Fruit fly (Drosophila melanogaster): ENCODE data around the gene CG42656.

Gene CG42656

dm6 chr3R:7502276-7502675, 9.2 kb upstream of the CG42656 start, which contains the start of gene Mics1:
Gene Mics1, minus strand, starts transcription at chr3R:7502376.
- TF ChIP-seq svp (GFP tag) = peak; percentile 11
- no peak for TF ChIP-seq net (GFP tag; optimal IDR thresholded peaks at IDR 0.05)
- no peak for TF ChIP-seq CG6808 (GFP tag; optimal IDR thresholded peaks at IDR 0.05)
- no peak for TF ChIP-seq vri (GFP tag; optimal IDR thresholded peaks at IDR 0.05)

DNA sequence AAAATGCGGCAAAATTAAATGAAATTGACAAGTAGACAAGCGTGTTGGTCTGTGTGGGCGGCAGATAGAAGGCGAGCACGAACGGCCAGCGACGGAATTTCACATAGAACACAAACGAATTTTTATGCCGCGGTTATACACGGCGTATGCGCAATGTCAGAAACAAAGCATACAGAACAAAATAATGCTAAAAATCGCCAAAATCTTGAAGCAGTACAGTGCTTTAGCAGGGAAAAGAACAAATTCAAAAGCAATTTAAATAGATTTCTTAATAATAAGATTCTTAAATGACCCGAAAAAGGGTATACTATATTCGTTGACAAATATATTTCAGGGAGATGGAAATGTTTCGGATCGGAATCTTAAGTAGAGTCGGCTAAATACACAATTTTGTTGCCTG, 7.4 kb upstream of the CG42656 start:
- no peak for TF ChIP-seq topi (GFP tag; optimal IDR thresholded peaks at IDR 0.05)
- TF ChIP-seq Eip93F (GFP tag; optimal IDR thresholded peaks at IDR 0.05) = no peak
- TF ChIP-seq Hr38 (GFP tag; optimal IDR thresholded peaks at IDR 0.05) = no peak
- TF ChIP-seq achi (GFP tag; optimal IDR thresholded peaks at IDR 0.05) = no peak
- no peak for TF ChIP-seq CG4318 (GFP tag; optimal IDR thresholded peaks at IDR 0.05)
- no peak for TF ChIP-seq Met (GFP tag; optimal IDR thresholded peaks at IDR 0.05)
- TF ChIP-seq ss (GFP tag; optimal IDR thresholded peaks at IDR 0.05) = no peak
- TF ChIP-seq Hr39 (GFP tag; optimal IDR thresholded peaks at IDR 0.05) = peak; percentile 10

DNA sequence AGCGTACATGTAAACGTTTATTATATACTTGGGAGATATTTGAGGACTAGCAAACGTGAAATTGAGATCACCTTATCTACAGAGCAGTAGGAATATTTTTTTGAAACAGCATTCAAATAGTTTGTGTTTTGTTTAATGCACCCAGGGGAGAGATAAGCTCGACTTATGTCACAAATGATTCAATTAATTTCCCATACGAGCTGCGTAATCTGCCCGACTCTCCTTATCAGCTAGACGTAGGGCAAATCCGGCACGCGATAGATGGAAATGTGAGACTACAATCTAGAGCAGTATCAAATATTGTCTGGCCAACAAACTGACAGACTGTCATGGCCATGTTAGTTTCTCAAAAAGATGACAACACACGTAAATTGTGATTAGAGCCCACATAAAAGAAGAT, 6.4 kb upstream of the CG42656 start:
- no peak for TF ChIP-seq CG6792 (GFP tag; optimal IDR thresholded peaks at IDR 0.05)
- TF ChIP-seq Eip75B (GFP tag; optimal IDR thresholded peaks at IDR 0.05) = no peak
- TF ChIP-seq svp (GFP tag) = peak; percentile 77
- TF ChIP-seq Eip93F (GFP tag; optimal IDR thresholded peaks at IDR 0.05) = no peak
- TF ChIP-seq ss (GFP tag; optimal IDR thresholded peaks at IDR 0.05) = no peak
- TF ChIP-seq achi (GFP tag; optimal IDR thresholded peaks at IDR 0.05) = no peak
- no peak for TF ChIP-seq Ets96B (tag; optimal IDR thresholded peaks at IDR 0.05)
- no peak for TF ChIP-seq Ets21C (GFP tag; optimal IDR thresholded peaks at IDR 0.05)
- TF ChIP-seq vri (GFP tag; optimal IDR thresholded peaks at IDR 0.05) = peak; percentile 51
- TF ChIP-seq CG4318 (GFP tag; optimal IDR thresholded peaks at IDR 0.05) = no peak

dm6 chr3R:7497488-7497887, 4.4 kb upstream of the CG42656 start:
- no peak for TF ChIP-seq pdm3 (GFP tag; optimal IDR thresholded peaks at IDR 0.05)
- peak; percentile 74 for TF ChIP-seq vri (GFP tag; optimal IDR thresholded peaks at IDR 0.05)
- no peak for TF ChIP-seq CG11902 (GFP tag; optimal IDR thresholded peaks at IDR 0.05)
- TF ChIP-seq CG7368 (GFP tag; optimal IDR thresholded peaks at IDR 0.05) = no peak
- no peak for TF ChIP-seq dsx (GFP tag; optimal IDR thresholded peaks at IDR 0.05; ENCODE audit: poor library complexity, severe bottlenecking)
- no peak for TF ChIP-seq net (GFP tag; optimal IDR thresholded peaks at IDR 0.05)
- TF ChIP-seq fkh (GFP tag; optimal IDR thresholded peaks at IDR 0.05) = peak; percentile 46
- TF ChIP-seq CG11762 (GFP tag; optimal IDR thresholded peaks at IDR 0.05; ENCODE audit: insufficient read depth) = no peak
- peak; percentile 18 for TF ChIP-seq Eip78C (GFP tag)
- TF ChIP-seq CG10631 (GFP tag; optimal IDR thresholded peaks at IDR 0.05) = no peak

dm6 chr3R:7493745-7494144, 674 bp upstream of the CG42656 start, which contains the start of gene alpha-Est10:
Gene alpha-Est10, minus strand, starts transcription at chr3R:7493845.
- no peak for TF ChIP-seq CG11294 (GFP tag; IDR thresholded peaks at IDR 0.05)
- TF ChIP-seq Hr4 (GFP tag; optimal IDR thresholded peaks at IDR 0.05) = no peak
- no peak for TF ChIP-seq esn (GFP tag; optimal IDR thresholded peaks at IDR 0.05)

dm6 chr3R:7492099-7492498, 972 bp downstream of the CG42656 start:
- TF ChIP-seq CG32006 (GFP tag; optimal IDR thresholded peaks at IDR 0.05) (peak; percentile 36), Hr4 (GFP tag; optimal IDR thresholded peaks at IDR 0.05) (peak; percentile 31), svp (GFP tag) (peak; percentile 78), CG1621 (tag; optimal IDR thresholded peaks at IDR 0.05) (no peak), salr (GFP tag; optimal IDR thresholded peaks at IDR 0.05) (peak in 1 of 2 experiments; percentile 23), cyc (GFP tag; optimal IDR thresholded peaks at IDR 0.05) (no peak), CG8119 (GFP tag; IDR thresholded peaks at IDR 0.05) (no peak), Eip93F (GFP tag; optimal IDR thresholded peaks at IDR 0.05) (no peak), Eip78C (GFP tag) (peak; percentile 72), dac (GFP tag; optimal IDR thresholded peaks at IDR 0.05) (no peak), pdm3 (GFP tag; optimal IDR thresholded peaks at IDR 0.05) (no peak), fkh (GFP tag; optimal IDR thresholded peaks at IDR 0.05) (peak; percentile 79), achi (GFP tag; optimal IDR thresholded peaks at IDR 0.05) (no peak)
